In genomic region chrX:5121789-5122188, ce11 we compare ENCODE assay signal across 1 worm cellular context.
TF ChIP-seq lines count a peak whose summit lies in the region.

No protein-coding gene starts in this region.

TF ChIP-seq in whole organism, L2 larva, 48 proteins besides CTCF, POLR2A, EP300 and RAD21 (continued from another document):
- TF ChIP-seq ztf-4 (tag; optimal IDR thresholded peaks at IDR 0.05; lab: Kevin White, UChicago) (no peak), gmeb-1 (tag; optimal IDR thresholded peaks at IDR 0.05; lab: Kevin White, UChicago) (no peak), ama-1 (optimal IDR thresholded peaks at IDR 0.05; lab: Kevin White, UChicago) (no peak), ztf-1 (GFP tag; conservative IDR thresholded peaks at IDR 0.05; lab: Robert Waterston, UW) (no peak), unc-62 (GFP tag; optimal IDR thresholded peaks at IDR 0.05; lab: Kevin White, UChicago) (no peak), egl-27 (tag; optimal IDR thresholded peaks at IDR 0.05; lab: Kevin White, UChicago) (no peak)
